Fruit fly (Drosophila melanogaster) whole organism, prepupa: ENCODE measurements around the gene Dok.

Experiments
- Blimp-1 ChIP-seq: fragments of 200-800 bp; sonication (Bioruptor generic); optimal IDR thresholded peaks from 3 replicates; lab custom pipeline; 2017; ENCODE audit warnings: missing biosample characterization, missing genetic modification characterization, mild to moderate bottlenecking, moderate library complexity, missing genetic modification reagents
- CG10631 ChIP-seq: fragments of 200-800 bp; sonication (Bioruptor generic); optimal IDR thresholded peaks from 2 replicates; lab custom pipeline; 2016; ENCODE audit warnings: missing biosample characterization, missing genetic modification characterization
- CG10669 ChIP-seq: fragments of 200-800 bp; sonication (Bioruptor generic); optimal IDR thresholded peaks from 3 replicates; lab custom pipeline; 2018; ENCODE audit warnings: missing biosample characterization, mild to moderate bottlenecking, missing genetic modification characterization, moderate library complexity
- CG11294 ChIP-seq: fragments of 200-800 bp; sonication (Bioruptor generic); IDR thresholded peaks from 2 replicates; pipeline ENCODE4 v1.3.6; 2022; ENCODE audit warnings: missing biosample characterization, missing genetic modification characterization
- CG11762 ChIP-seq: fragments of 200-800 bp; sonication (Bioruptor generic); optimal IDR thresholded peaks from 3 replicates; lab custom pipeline; 2016; ENCODE audit warnings: missing biosample characterization, missing genetic modification characterization; ENCODE audit not compliant: insufficient read depth
- CG15336 ChIP-seq: fragments of 200-800 bp; sonication (Bioruptor generic); IDR thresholded peaks from 2 replicates; pipeline ENCODE4 v1.3.6; 2022; ENCODE audit warnings: missing biosample characterization, missing genetic modification characterization
- CG1621 ChIP-seq: fragments of 200-800 bp; sonication (Bioruptor generic); optimal IDR thresholded peaks from 3 replicates; lab custom pipeline; 2018; ENCODE audit warnings: missing biosample characterization, mild to moderate bottlenecking, missing genetic modification characterization
- CG3032 ChIP-seq: fragments of 200-800 bp; optimal IDR thresholded peaks from 2 replicates; lab custom pipeline; 2019; ENCODE audit warnings: missing biosample characterization, mild to moderate bottlenecking, missing genetic modification characterization, moderate library complexity
- CG31627 ChIP-seq: fragments of 200-800 bp; sonication (Bioruptor generic); optimal IDR thresholded peaks from 3 replicates; lab custom pipeline; 2016; ENCODE audit warnings: missing biosample characterization, missing genetic modification characterization
- CG32006 ChIP-seq: fragments of 200-800 bp; sonication (Bioruptor generic); optimal IDR thresholded peaks from 3 replicates; lab custom pipeline; 2017; ENCODE audit warnings: missing biosample characterization, mild to moderate bottlenecking, missing genetic modification characterization
- CG34406 ChIP-seq: fragments of 200-800 bp; sonication (Bioruptor generic); optimal IDR thresholded peaks from 3 replicates; lab custom pipeline; 2016; ENCODE audit warnings: missing biosample characterization, missing genetic modification characterization
- CG4318 ChIP-seq: fragments of 200-800 bp; sonication (Bioruptor generic); optimal IDR thresholded peaks from 3 replicates; lab custom pipeline; 2017; ENCODE audit warnings: missing biosample characterization, mild to moderate bottlenecking, missing genetic modification characterization
- CG6163 ChIP-seq: fragments of 200-800 bp; sonication (Bioruptor generic); IDR thresholded peaks from 3 replicates; pipeline ENCODE4 v1.3.6; 2022; ENCODE audit warnings: missing biosample characterization, missing genetic modification characterization
- CG6276 ChIP-seq: fragments of 200-800 bp; sonication (Bioruptor generic); optimal IDR thresholded peaks from 2 replicates; lab custom pipeline; 2017; ENCODE audit warnings: missing biosample characterization, mild to moderate bottlenecking, missing genetic modification characterization
- CG6792 ChIP-seq: fragments of 200-800 bp; sonication (Bioruptor generic); optimal IDR thresholded peaks from 3 replicates; lab custom pipeline; 2016; ENCODE audit warnings: missing biosample characterization, missing genetic modification characterization
- CG6808 ChIP-seq: fragments of 200-800 bp; sonication (Bioruptor generic); optimal IDR thresholded peaks from 3 replicates; lab custom pipeline; 2017; ENCODE audit warnings: missing biosample characterization, missing genetic modification characterization, mild to moderate bottlenecking, moderate library complexity, missing genetic modification reagents
- CG6854 ChIP-seq: fragments of 200-800 bp; sonication (Bioruptor generic); optimal IDR thresholded peaks from 2 replicates; lab custom pipeline; 2017; ENCODE audit warnings: missing biosample characterization, mild to moderate bottlenecking, missing genetic modification characterization
- CG7368 ChIP-seq: fragments of 200-800 bp; sonication (Bioruptor generic); optimal IDR thresholded peaks from 3 replicates; lab custom pipeline; 2016; ENCODE audit warnings: missing biosample characterization, missing genetic modification characterization
- CG8119 ChIP-seq: fragments of 200-800 bp; sonication (Bioruptor generic); IDR thresholded peaks from 3 replicates; pipeline ENCODE4 v1.3.6; 2022; ENCODE audit warnings: missing biosample characterization, missing genetic modification characterization
- CG8319 ChIP-seq: fragments of 200-800 bp; sonication (Bioruptor generic); optimal IDR thresholded peaks from 3 replicates; lab custom pipeline; 2016; ENCODE audit warnings: missing biosample characterization, missing genetic modification characterization
- CG9139 ChIP-seq: fragments of 200-800 bp; sonication (Bioruptor generic); optimal IDR thresholded peaks from 3 replicates; lab custom pipeline; 2017; ENCODE audit warnings: missing biosample characterization, mild to moderate bottlenecking, missing genetic modification characterization
- Eip75B ChIP-seq: fragments of 200-800 bp; sonication (Bioruptor generic); optimal IDR thresholded peaks from 3 replicates; lab custom pipeline; 2016; ENCODE audit warnings: missing biosample characterization, missing genetic modification characterization
- Eip93F ChIP-seq: fragments of 200-800 bp; sonication (Bioruptor generic); optimal IDR thresholded peaks from 2 replicates; lab custom pipeline; 2016; ENCODE audit warnings: missing biosample characterization, mild to moderate bottlenecking, missing genetic modification characterization
- Ets21C ChIP-seq: fragments of 200-800 bp; sonication (Bioruptor generic); optimal IDR thresholded peaks from 3 replicates; lab custom pipeline; 2016; ENCODE audit warnings: missing biosample characterization, missing genetic modification characterization
- Ets96B ChIP-seq: fragments of 200-800 bp; optimal IDR thresholded peaks from 2 replicates; lab custom pipeline; 2019; ENCODE audit warnings: missing biosample characterization, mild to moderate bottlenecking, missing genetic modification characterization, moderate library complexity
- Gug ChIP-seq: fragments of 200-800 bp; sonication (Bioruptor generic); IDR thresholded peaks from 2 replicates; pipeline ENCODE4 v1.3.6; 2022; ENCODE audit warnings: missing biosample characterization, missing genetic modification characterization
- Hr38 ChIP-seq: sonication (Bioruptor generic); optimal IDR thresholded peaks from 2 replicates; lab custom pipeline; 2016; ENCODE audit warnings: missing biosample characterization, missing genetic modification characterization
- Hr39 ChIP-seq: fragments of 200-800 bp; sonication (Bioruptor generic); optimal IDR thresholded peaks from 2 replicates; lab custom pipeline; 2016; ENCODE audit warnings: missing biosample characterization, missing genetic modification characterization
- OdsH ChIP-seq: fragments of 200-800 bp; sonication (Bioruptor generic); optimal IDR thresholded peaks from 3 replicates; lab custom pipeline; 2016; ENCODE audit warnings: missing biosample characterization, missing genetic modification characterization
- Smox ChIP-seq: fragments of 200-800 bp; sonication (Bioruptor generic); optimal IDR thresholded peaks from 3 replicates; lab custom pipeline; 2016; ENCODE audit warnings: missing biosample characterization, missing genetic modification characterization
- Sox102F ChIP-seq: fragments of 200-800 bp; sonication (Bioruptor generic); optimal IDR thresholded peaks from 2 replicates; lab custom pipeline; 2016; ENCODE audit warnings: missing biosample characterization, mild to moderate bottlenecking, missing genetic modification characterization
- Sox14 ChIP-seq: fragments of 200-800 bp; sonication (Bioruptor generic); optimal IDR thresholded peaks from 3 replicates; lab custom pipeline; 2016; ENCODE audit warnings: missing biosample characterization, missing genetic modification characterization
- achi ChIP-seq: fragments of 200-800 bp; sonication (Bioruptor generic); optimal IDR thresholded peaks from 3 replicates; lab custom pipeline; 2016; ENCODE audit warnings: missing biosample characterization, missing genetic modification characterization
- dac ChIP-seq: fragments of 200-800 bp; sonication (Bioruptor generic); optimal IDR thresholded peaks from 2 replicates; lab custom pipeline; 2017; ENCODE audit warnings: missing biosample characterization, mild to moderate bottlenecking, missing genetic modification characterization
- dsx ChIP-seq: fragments of 200-800 bp; optimal IDR thresholded peaks from 3 replicates; lab custom pipeline; 2019; ENCODE audit warnings: missing biosample characterization, mild to moderate bottlenecking, missing genetic modification characterization, moderate library complexity; ENCODE audit not compliant: poor library complexity, severe bottlenecking
- eg ChIP-seq: fragments of 200-800 bp; sonication (Bioruptor generic); IDR thresholded peaks from 3 replicates; pipeline ENCODE4 v1.3.6; 2022; ENCODE audit warnings: missing biosample characterization, missing genetic modification characterization
- fd59A ChIP-seq: fragments of 200-800 bp; sonication (Bioruptor generic); optimal IDR thresholded peaks from 2 replicates; lab custom pipeline; 2017; ENCODE audit warnings: missing biosample characterization, mild to moderate bottlenecking, missing genetic modification characterization, missing genetic modification reagents
- fd85E ChIP-seq: fragments of 200-800 bp; sonication (Bioruptor generic); optimal IDR thresholded peaks from 3 replicates; lab custom pipeline; 2016; ENCODE audit warnings: missing biosample characterization, missing genetic modification characterization
- fkh ChIP-seq: fragments of 200-800 bp; sonication (Bioruptor generic); optimal IDR thresholded peaks from 3 replicates; lab custom pipeline; 2017; ENCODE audit warnings: missing biosample characterization, mild to moderate bottlenecking, missing genetic modification characterization, moderate library complexity
- lz ChIP-seq: fragments of 200-800 bp; sonication (Bioruptor generic); optimal IDR thresholded peaks from 3 replicates; lab custom pipeline; 2016; ENCODE audit warnings: missing biosample characterization, missing genetic modification characterization
- pdm3 ChIP-seq: fragments of 200-800 bp; sonication (Bioruptor generic); optimal IDR thresholded peaks from 3 replicates; lab custom pipeline; 2016; ENCODE audit warnings: missing biosample characterization, missing genetic modification characterization
- salr ChIP-seq, 2 experiments: fragments of 200-800 bp; sonication (Bioruptor generic); optimal IDR thresholded peaks; 3 replicates each; lab custom pipeline; 2016 to 2018; ENCODE audit warnings: missing biosample characterization in 2 of 2, missing genetic modification characterization in 2 of 2, mild to moderate bottlenecking in 1 of 2
- spab ChIP-seq: fragments of 200-800 bp; sonication (Bioruptor generic); optimal IDR thresholded peaks from 2 replicates; lab custom pipeline; 2017; ENCODE audit warnings: missing biosample characterization, mild to moderate bottlenecking, missing genetic modification characterization, missing genetic modification reagents
- ss ChIP-seq, 2 experiments: fragments of 200-800 bp; sonication (Bioruptor generic); optimal IDR thresholded peaks; 2 replicates in 1 of 2; 3 replicates in 1 of 2; lab custom pipeline; 2017 to 2018; ENCODE audit warnings: mild to moderate bottlenecking in 2 of 2, missing biosample characterization in 2 of 2, missing genetic modification characterization in 2 of 2, moderate library complexity in 1 of 2
- svp ChIP-seq: fragments of 200-800 bp; sonication (Bioruptor generic); peaks from one replicate; lab custom pipeline; 2016; ENCODE audit warnings: missing biosample characterization, missing genetic modification characterization
- vri ChIP-seq: fragments of 200-800 bp; sonication (Bioruptor generic); optimal IDR thresholded peaks from 3 replicates; lab custom pipeline; 2016; ENCODE audit warnings: missing biosample characterization, mild to moderate bottlenecking, missing genetic modification characterization

The Dok gene

dm6 chrX:7333298-7333743 lies 9.3 kb downstream of the Dok start:
- TF ChIP-seq svp (GFP tag; lab: Kevin White, UChicago) (peak; percentile 21), Eip93F (GFP tag; lab: Kevin White, UChicago) (no peak), achi (GFP tag; lab: Kevin White, UChicago) (no peak), Smox (GFP tag; lab: Kevin White, UChicago) (no peak), CG6276 (GFP tag; lab: Kevin White, UChicago) (no peak), eg (no peak), fd59A (GFP tag; lab: Kevin White, UChicago) (no peak), fkh (peak; percentile 90)

dm6 chrX:7333858-7334800 lies 10.1 kb downstream of the Dok start:
- TF ChIP-seq Gug (GFP tag; lab: Robert Waterston, UW) (peak; percentile 34; the same call in 1 of the 2 replicates), fd85E (peak; percentile 38), CG10669 (peak; percentile 86), vri (peak; percentile 6), Eip93F (GFP tag; lab: Kevin White, UChicago) (no peak), CG6792 (GFP tag; lab: Kevin White, UChicago) (peak; percentile 75), dsx (GFP tag; lab: Kevin White, UChicago) (no peak), CG11294 (GFP tag; lab: Robert Waterston, UW) (peak; percentile 27; the same call in 1 of the 2 replicates), svp (GFP tag; lab: Kevin White, UChicago) (peak; percentile 85), CG6808 (GFP tag; lab: Kevin White, UChicago) (peak; percentile 84), CG6854 (GFP tag; lab: Kevin White, UChicago) (no peak), lz (GFP tag; lab: Kevin White, UChicago) (peak; percentile 69), CG3032 (tag; lab: Kevin White, UChicago) (peak; percentile 74), spab (peak; percentile 74), CG6276 (GFP tag; lab: Kevin White, UChicago) (peak; percentile 68), CG4318 (peak; percentile 24), Hr39 (GFP tag; lab: Kevin White, UChicago) (peak; percentile 70), achi (GFP tag; lab: Kevin White, UChicago) (peak; percentile 79), ss (GFP tag; optimal IDR thresholded peaks at IDR 0.05; lab: Kevin White, UChicago) (peak; percentile 60 to 86), Sox102F (GFP tag; lab: Kevin White, UChicago) (peak; percentile 77), Blimp-1 (GFP tag; lab: Kevin White, UChicago) (no peak), CG9139 (GFP tag; lab: Kevin White, UChicago) (peak; percentile 72), CG32006 (peak; percentile 73), CG34406 (GFP tag; lab: Kevin White, UChicago) (peak; percentile 71), CG8119 (peak; percentile 58), fkh (no peak), pdm3 (GFP tag; lab: Kevin White, UChicago) (peak; percentile 81), CG31627 (peak; percentile 65), Ets21C (GFP tag; lab: Kevin White, UChicago) (peak; percentile 50), CG6163 (GFP tag; lab: Robert Waterston, UW) (peak; percentile 60), OdsH (peak; percentile 74), eg (peak; percentile 48; the same call in 1 of the 3 replicates), CG1621 (tag; lab: Kevin White, UChicago) (peak; percentile 62), CG7368 (GFP tag; lab: Kevin White, UChicago) (peak; percentile 61), CG11762 (peak; percentile 65), CG15336 (GFP tag; lab: Robert Waterston, UW) (peak; percentile 53; the same call in 1 of the 2 replicates), salr (GFP tag; optimal IDR thresholded peaks at IDR 0.05; lab: Kevin White, UChicago) (peak; percentile 53 to 83), Ets96B (tag; lab: Kevin White, UChicago) (peak; percentile 68), CG8319 (peak; percentile 7), Sox14 (GFP tag; lab: Kevin White, UChicago) (peak; percentile 73), Hr38 (GFP tag; lab: Kevin White, UChicago) (no peak), dac (GFP tag; lab: Kevin White, UChicago) (no peak), Eip75B (GFP tag; lab: Kevin White, UChicago) (peak; percentile 84), CG10631 (peak; percentile 83)
